Worm (Caenorhabditis elegans) whole organism, mixed stage, embryonic: ENCODE data around the gene H35N09.1.
A peak's percentile ranks its signal among the peaks of the same experiment; 100 is the strongest.

Experiments used
- M03D4.4 ChIP-seq: sonication (generic microtip); optimal IDR thresholded peaks from 2 replicates; lab custom pipeline; 2017; ENCODE audit warnings: mild to moderate bottlenecking, missing genetic modification characterization, missing compliant biosample characterization
- bed-3 ChIP-seq: fragments of 200-800 bp; sonication (Bioruptor generic); optimal IDR thresholded peaks from 3 replicates; lab custom pipeline; 2018; ENCODE audit warnings: mild to moderate bottlenecking, missing genetic modification characterization, moderate library complexity, missing compliant biosample characterization
- blmp-1 ChIP-seq: fragments of 150-350 bp; optimal IDR thresholded peaks from 2 replicates; lab custom pipeline; 2014; ENCODE audit warnings: missing biosample characterization, missing genetic modification characterization
- ceh-39 ChIP-seq: fragments of 150-350 bp; optimal IDR thresholded peaks from 2 replicates; lab custom pipeline; 2014; ENCODE audit warnings: missing biosample characterization, missing genetic modification characterization
- ceh-43 ChIP-seq: fragments of 200-800 bp; sonication (Bioruptor generic); optimal IDR thresholded peaks from 2 replicates; lab custom pipeline; 2018; ENCODE audit warnings: mild to moderate bottlenecking, missing genetic modification characterization, moderate library complexity, missing compliant biosample characterization
- ceh-83 ChIP-seq: fragments of 200-800 bp; sonication (Bioruptor generic); optimal IDR thresholded peaks from 2 replicates; lab custom pipeline; 2018; ENCODE audit warnings: mild to moderate bottlenecking, missing genetic modification characterization, missing compliant biosample characterization
- ces-1 ChIP-seq: fragments of 150-350 bp; optimal IDR thresholded peaks from 2 replicates; lab custom pipeline; 2014; ENCODE audit warnings: missing biosample characterization, missing genetic modification reagents, missing genetic modification characterization
- cnd-1 ChIP-seq: fragments of 200-800 bp; sonication (Bioruptor generic); optimal IDR thresholded peaks from 2 replicates; lab custom pipeline; 2018; ENCODE audit warnings: mild to moderate bottlenecking, missing genetic modification characterization, missing compliant biosample characterization
- drap-1 ChIP-seq: fragments of 200-800 bp; sonication (Bioruptor generic); optimal IDR thresholded peaks from 3 replicates; lab custom pipeline; 2018; ENCODE audit warnings: mild to moderate bottlenecking, missing genetic modification characterization, missing compliant biosample characterization
- elt-1 ChIP-seq: sonication (generic microtip); optimal IDR thresholded peaks from 2 replicates; lab custom pipeline; 2017; ENCODE audit warnings: missing genetic modification characterization, mild to moderate bottlenecking, missing compliant biosample characterization, antibody characterized with exemption, moderate library complexity, borderline replicate concordance; ENCODE audit not compliant: insufficient read depth
- elt-3 ChIP-seq: fragments of 150-350 bp; optimal IDR thresholded peaks from 2 replicates; lab custom pipeline; 2014; ENCODE audit warnings: missing biosample characterization, missing genetic modification characterization
- flh-1 ChIP-seq: fragments of 200-800 bp; sonication (Bioruptor generic); optimal IDR thresholded peaks from 2 replicates; lab custom pipeline; 2018; ENCODE audit warnings: mild to moderate bottlenecking, missing genetic modification characterization, moderate library complexity, missing compliant biosample characterization
- ham-2 ChIP-seq: fragments of 200-800 bp; sonication (Bioruptor generic); optimal IDR thresholded peaks from 2 replicates; lab custom pipeline; 2018; ENCODE audit warnings: mild to moderate bottlenecking, missing genetic modification characterization, missing compliant biosample characterization
- hlh-1 ChIP-seq: fragments of 150-350 bp; optimal IDR thresholded peaks from 2 replicates; lab custom pipeline; 2014; ENCODE audit warnings: missing biosample characterization, missing genetic modification reagents, missing genetic modification characterization
- lin-13 ChIP-seq: fragments of 150-350 bp; optimal IDR thresholded peaks from 2 replicates; lab custom pipeline; 2014; ENCODE audit warnings: missing biosample characterization, missing genetic modification characterization
- lin-32 ChIP-seq: fragments of 200-800 bp; sonication (Bioruptor generic); optimal IDR thresholded peaks from 2 replicates; lab custom pipeline; 2018; ENCODE audit warnings: mild to moderate bottlenecking, missing genetic modification characterization, missing compliant biosample characterization
- mep-1 ChIP-seq: fragments of 150-350 bp; optimal IDR thresholded peaks from 2 replicates; lab custom pipeline; 2017; ENCODE audit warnings: missing biosample characterization, missing genetic modification reagents, missing genetic modification characterization, inconsistent platforms
- nhr-12 ChIP-seq: fragments of 150-350 bp; optimal IDR thresholded peaks from 2 replicates; lab custom pipeline; 2014; ENCODE audit warnings: missing biosample characterization, missing genetic modification characterization
- nhr-237 ChIP-seq: fragments of 150-350 bp; optimal IDR thresholded peaks from 2 replicates; lab custom pipeline; 2014; ENCODE audit warnings: missing biosample characterization, missing genetic modification characterization
- nhr-76 ChIP-seq: sonication (generic microtip); optimal IDR thresholded peaks from 2 replicates; lab custom pipeline; 2017; ENCODE audit warnings: missing biosample characterization, missing genetic modification characterization
- pha-4 ChIP-seq: fragments of 150-350 bp; optimal IDR thresholded peaks from 2 replicates; lab custom pipeline; 2018; ENCODE audit warnings: missing biosample characterization, missing genetic modification reagents, missing genetic modification characterization
- sem-2 ChIP-seq: fragments of 200-800 bp; sonication (Bioruptor generic); optimal IDR thresholded peaks from 2 replicates; lab custom pipeline; 2018; ENCODE audit warnings: mild to moderate bottlenecking, missing genetic modification characterization, missing compliant biosample characterization
- snpc-4 ChIP-seq: fragments of 150-350 bp; optimal IDR thresholded peaks from 2 replicates; lab custom pipeline; 2014; ENCODE audit warnings: missing biosample characterization, missing genetic modification characterization
- sptf-1 ChIP-seq: sonication (generic microtip); optimal IDR thresholded peaks from 2 replicates; lab custom pipeline; 2017; ENCODE audit warnings: mild to moderate bottlenecking, missing genetic modification characterization, moderate library complexity, missing compliant biosample characterization
- tbx-8 ChIP-seq: fragments of 200-800 bp; sonication (Bioruptor generic); optimal IDR thresholded peaks from 2 replicates; lab custom pipeline; 2018; ENCODE audit warnings: mild to moderate bottlenecking, missing genetic modification characterization, moderate library complexity, missing compliant biosample characterization
- unc-39 ChIP-seq: fragments of 150-350 bp; optimal IDR thresholded peaks from 2 replicates; lab custom pipeline; 2014; ENCODE audit warnings: missing biosample characterization, missing genetic modification characterization
- unc-62 ChIP-seq: fragments of 150-350 bp; optimal IDR thresholded peaks from 2 replicates; lab custom pipeline; 2014; ENCODE audit warnings: missing biosample characterization, missing genetic modification reagents, missing genetic modification characterization
- zip-8 ChIP-seq: fragments of 150-350 bp; optimal IDR thresholded peaks from 2 replicates; lab custom pipeline; 2014; ENCODE audit warnings: missing biosample characterization, missing genetic modification characterization
- ztf-11 ChIP-seq: fragments of 150-350 bp; optimal IDR thresholded peaks from 2 replicates; lab custom pipeline; 2014; ENCODE audit warnings: missing biosample characterization, missing genetic modification characterization

H35N09.1 gene

DNA sequence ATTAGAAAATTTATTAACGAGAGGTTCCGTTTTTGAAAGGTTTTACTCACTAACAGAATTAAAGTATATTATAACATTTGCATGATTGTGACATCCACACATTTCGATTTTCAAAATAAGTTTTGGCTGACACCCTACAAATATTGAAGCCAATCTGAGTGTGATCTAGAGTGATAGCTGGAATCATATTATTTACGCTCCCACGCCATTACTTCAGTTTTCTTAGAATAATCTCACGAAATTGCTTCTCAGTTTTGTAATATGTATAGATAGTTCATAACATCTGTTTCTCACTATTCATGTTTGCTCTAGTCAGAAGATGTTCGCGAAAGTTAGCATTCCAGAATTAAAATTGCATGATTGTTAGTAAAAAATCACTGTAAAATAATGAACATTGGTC is 7.1 kb downstream of the H35N09.1 start:
- TF ChIP-seq blmp-1 (tag; lab: Kevin White, UChicago): no peak
- no peak for TF ChIP-seq hlh-1
- TF ChIP-seq zip-8 (tag; lab: Kevin White, UChicago): no peak
- TF ChIP-seq, all 35 proteins: peak for 0

- TF ChIP-seq lin-32 (GFP tag; lab: Kevin White, UChicago) (no peak), mep-1 (no peak), zip-8 (tag; lab: Kevin White, UChicago) (no peak), ceh-39 (tag; lab: Kevin White, UChicago) (no peak), sptf-1 (tag; lab: Kevin White, UChicago) (no peak), drap-1 (GFP tag; lab: Kevin White, UChicago) (no peak), elt-3 (no peak), tbx-8 (GFP tag; lab: Kevin White, UChicago) (no peak), unc-39 (tag; lab: Kevin White, UChicago) (no peak), ztf-11 (tag; lab: Kevin White, UChicago) (no peak), cnd-1 (tag; lab: Kevin White, UChicago) (no peak), nhr-76 (tag; lab: Kevin White, UChicago) (no peak), ces-1 (GFP tag; lab: Kevin White, UChicago) (no peak), ceh-83 (GFP tag; lab: Kevin White, UChicago) (no peak), nhr-12 (tag; lab: Kevin White, UChicago) (no peak), sem-2 (GFP tag; lab: Kevin White, UChicago) (no peak), blmp-1 (tag; lab: Kevin White, UChicago) (no peak), elt-1 (tag; lab: Kevin White, UChicago) (no peak)
Observed at ce11 chrX:8613053-8613452, 7.9 kb downstream of the H35N09.1 start, which contains the start of gene K01A12.2. Gene K01A12.2 (plus strand): TSS chrX:8613353.

DNA sequence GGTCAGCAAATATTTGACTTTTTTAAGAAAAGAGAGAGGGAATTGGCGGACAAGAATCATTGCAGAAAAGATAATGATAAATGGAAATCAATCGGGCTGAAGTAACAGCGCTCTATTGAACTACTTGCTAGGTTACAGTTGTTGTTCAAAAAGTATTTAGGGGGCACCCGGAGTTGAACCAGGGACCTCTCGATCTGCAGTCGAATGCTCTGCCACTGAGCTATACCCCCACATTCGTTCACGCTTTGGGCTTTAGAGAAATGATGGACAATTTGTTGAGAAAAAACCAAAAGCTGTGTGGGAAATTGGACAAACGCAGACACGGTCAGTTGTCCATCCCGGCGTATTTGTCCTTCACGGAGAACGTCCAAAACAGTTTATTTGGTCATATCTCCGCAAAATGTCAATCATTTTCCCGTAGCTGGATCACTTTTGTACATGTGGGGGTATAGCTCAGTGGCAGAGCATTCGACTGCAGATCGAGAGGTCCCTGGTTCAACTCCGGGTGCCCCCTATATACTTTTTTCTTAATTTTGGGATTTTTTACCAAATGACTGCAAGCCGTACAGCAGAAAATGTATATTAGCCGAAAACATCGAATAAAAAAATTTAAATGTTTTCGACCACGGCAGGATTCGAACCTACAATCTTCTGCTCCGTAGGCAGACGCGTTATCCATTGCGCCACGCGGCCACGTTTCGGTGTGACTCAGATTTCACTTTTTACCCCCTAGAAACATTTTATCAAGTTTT is 18.9 kb downstream of the H35N09.1 start:
- TF ChIP-seq M03D4.4 (tag; lab: Kevin White, UChicago) (peak; percentile 5), ceh-43 (GFP tag; lab: Kevin White, UChicago) (peak; percentile 47), ces-1 (GFP tag; lab: Kevin White, UChicago) (no peak), snpc-4 (tag; lab: Kevin White, UChicago) (no peak), ceh-39 (tag; lab: Kevin White, UChicago) (no peak), ham-2 (peak; percentile 33), unc-62 (GFP tag; lab: Kevin White, UChicago) (no peak), drap-1 (GFP tag; lab: Kevin White, UChicago) (peak; percentile 23), nhr-237 (tag; lab: Kevin White, UChicago) (no peak), ceh-83 (GFP tag; lab: Kevin White, UChicago) (peak; percentile 64), zip-8 (tag; lab: Kevin White, UChicago) (no peak), ztf-11 (tag; lab: Kevin White, UChicago) (no peak), unc-39 (tag; lab: Kevin White, UChicago) (no peak), mep-1 (no peak), pha-4 (tag; lab: Kevin White, UChicago) (no peak), elt-3 (no peak), blmp-1 (tag; lab: Kevin White, UChicago) (no peak), flh-1 (GFP tag; lab: Kevin White, UChicago) (no peak)

ce11 chrX:8625090-8625489 is 20.0 kb downstream of the H35N09.1 start, which contains the start of gene K01A12.3:
Gene K01A12.3 (minus strand): TSS chrX:8625190.
- TF ChIP-seq tbx-8 (GFP tag; lab: Kevin White, UChicago) (no peak), zip-8 (tag; lab: Kevin White, UChicago) (no peak), lin-13 (no peak), unc-39 (tag; lab: Kevin White, UChicago) (no peak), cnd-1 (tag; lab: Kevin White, UChicago) (no peak), bed-3 (GFP tag; lab: Kevin White, UChicago) (no peak), ztf-11 (tag; lab: Kevin White, UChicago) (no peak), elt-3 (no peak), nhr-76 (tag; lab: Kevin White, UChicago) (no peak)
- TF ChIP-seq, all 35 proteins: peak for 0
